Worm (Caenorhabditis elegans): ENCODE data around the gene K07F5.14.

Gene K07F5.14

DNA sequence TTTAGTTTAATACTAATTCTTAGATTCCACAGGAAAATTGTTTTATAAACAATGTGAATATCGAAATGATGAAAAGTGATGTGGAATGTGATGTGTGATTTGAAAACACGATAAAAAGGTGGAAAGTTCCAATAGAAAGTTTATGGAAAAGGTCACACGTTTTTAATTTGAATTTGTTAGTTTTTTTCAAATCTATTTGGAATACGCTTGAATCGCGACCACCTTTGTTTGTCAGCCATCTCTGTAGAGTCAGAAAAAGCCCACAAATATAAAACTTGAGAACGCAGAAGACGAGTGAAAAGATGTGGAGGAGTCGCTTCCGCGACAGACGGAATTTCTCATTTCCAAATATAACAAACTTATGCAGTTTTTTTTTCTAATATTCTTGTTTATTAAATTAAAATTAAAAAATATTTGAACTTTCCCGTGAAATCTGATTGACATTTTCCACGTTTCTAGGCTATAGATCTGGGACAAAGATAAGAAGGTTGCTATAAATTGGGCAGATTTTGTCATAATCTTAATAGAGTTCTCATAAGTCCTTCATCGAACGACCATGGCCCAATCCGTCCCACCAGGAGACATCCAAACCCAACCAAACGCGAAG, 20.9 kb upstream of the K07F5.14 start, which contains the start of the genes kin-24 and msp-56:
TSS of gene kin-24 (minus strand) at position 101 of the 607 bp plus-strand sequence.
TSS of gene msp-56 (plus strand) at position 557 of the 607 bp plus-strand sequence.
- TF ChIP-seq ces-1 (GFP tag; optimal IDR thresholded peaks at IDR 0.05) = no peak
- no peak for TF ChIP-seq nhr-237 (tag; optimal IDR thresholded peaks at IDR 0.05)
- TF ChIP-seq sem-2 (GFP tag; optimal IDR thresholded peaks at IDR 0.05) = no peak
- TF ChIP-seq drap-1 (GFP tag; optimal IDR thresholded peaks at IDR 0.05) = no peak
- TF ChIP-seq unc-62 (GFP tag; optimal IDR thresholded peaks at IDR 0.05) = no peak
- TF ChIP-seq snpc-4 (tag; optimal IDR thresholded peaks at IDR 0.05) = no peak
- TF ChIP-seq mab-5 (tag; optimal IDR thresholded peaks at IDR 0.05) = no peak
- no peak for TF ChIP-seq ceh-43 (GFP tag; optimal IDR thresholded peaks at IDR 0.05)
- no peak for TF ChIP-seq nhr-28 (tag; optimal IDR thresholded peaks at IDR 0.05)
- no peak for TF ChIP-seq nhr-12 (tag; optimal IDR thresholded peaks at IDR 0.05)
- no peak for TF ChIP-seq ceh-39 (tag; optimal IDR thresholded peaks at IDR 0.05)
- TF ChIP-seq mep-1 (tag; optimal IDR thresholded peaks at IDR 0.05) = no peak
- no peak for TF ChIP-seq cnd-1 (tag; optimal IDR thresholded peaks at IDR 0.05)
- no peak for TF ChIP-seq lin-13 (tag; optimal IDR thresholded peaks at IDR 0.05)

- TF ChIP-seq lin-13 (tag; optimal IDR thresholded peaks at IDR 0.05) (no peak), mab-5 (tag; optimal IDR thresholded peaks at IDR 0.05) (no peak), ceh-39 (tag; optimal IDR thresholded peaks at IDR 0.05) (no peak), M03D4.4 (tag; optimal IDR thresholded peaks at IDR 0.05) (no peak), nhr-237 (tag; optimal IDR thresholded peaks at IDR 0.05) (no peak), ceh-83 (GFP tag; optimal IDR thresholded peaks at IDR 0.05) (no peak)
Observed at ce11 chrIV:9842071-9842470, 19.9 kb upstream of the K07F5.14 start, which contains the start of gene K07F5.17. Gene K07F5.17, plus strand, starts transcription at chrIV:9842371.

ce11 chrIV:9843760-9844159, 18.3 kb upstream of the K07F5.14 start, which contains the start of gene nspd-2:
Gene nspd-2, plus strand, starts transcription at chrIV:9844060.
- TF ChIP-seq cnd-1 (tag; optimal IDR thresholded peaks at IDR 0.05) = no peak
- no peak for TF ChIP-seq lin-13 (tag; optimal IDR thresholded peaks at IDR 0.05)
- no peak for TF ChIP-seq hlh-1 (tag; optimal IDR thresholded peaks at IDR 0.05)
- TF ChIP-seq unc-120 (tag; optimal IDR thresholded peaks at IDR 0.05; ENCODE audit: poor library complexity, severe bottlenecking) = no peak
- TF ChIP-seq nhr-237 (tag; optimal IDR thresholded peaks at IDR 0.05) = no peak
- no peak for TF ChIP-seq mls-2 (tag; optimal IDR thresholded peaks at IDR 0.05)
- no peak for TF ChIP-seq pha-4 (tag; optimal IDR thresholded peaks at IDR 0.05)
- TF ChIP-seq ham-2 (GFP tag; optimal IDR thresholded peaks at IDR 0.05) = no peak
- no peak for TF ChIP-seq sem-2 (GFP tag; optimal IDR thresholded peaks at IDR 0.05)
- TF ChIP-seq ces-1 (GFP tag; optimal IDR thresholded peaks at IDR 0.05) = no peak
- TF ChIP-seq drap-1 (GFP tag; optimal IDR thresholded peaks at IDR 0.05) = no peak
- no peak for TF ChIP-seq tbx-8 (GFP tag; optimal IDR thresholded peaks at IDR 0.05)
- TF ChIP-seq nhr-2 (tag; optimal IDR thresholded peaks at IDR 0.05) = no peak
- no peak for TF ChIP-seq nhr-12 (tag; optimal IDR thresholded peaks at IDR 0.05)
- no peak for TF ChIP-seq snpc-4 (tag; optimal IDR thresholded peaks at IDR 0.05)
- TF ChIP-seq flh-1 (GFP tag; optimal IDR thresholded peaks at IDR 0.05) = no peak
- TF ChIP-seq unc-39 (tag; optimal IDR thresholded peaks at IDR 0.05) = no peak

DNA sequence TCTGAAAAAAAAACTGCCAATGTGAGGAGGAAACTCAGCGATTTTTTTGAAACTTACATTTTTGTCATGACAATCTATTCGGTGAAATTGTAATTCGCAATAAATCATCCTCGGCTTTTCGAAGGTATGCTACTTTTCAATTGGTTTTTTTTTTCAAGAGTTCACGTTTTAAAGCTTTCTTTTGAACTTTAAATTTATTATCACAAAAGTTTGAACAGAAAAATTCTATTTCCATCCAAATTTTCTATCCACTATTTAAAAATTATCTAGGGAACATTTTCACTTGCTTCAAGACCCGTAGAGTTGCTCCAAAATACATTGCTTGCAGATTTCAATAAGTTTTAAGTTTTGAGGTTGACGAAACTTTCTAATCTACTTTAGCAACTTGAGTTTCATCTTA, 15.4 kb upstream of the K07F5.14 start, which contains the start of gene K07F5.6:
TSS of gene K07F5.6 (minus strand) at position 101 of the 400 bp plus-strand sequence.
- TF ChIP-seq zip-8 (tag; optimal IDR thresholded peaks at IDR 0.05) (no peak), ham-2 (GFP tag; optimal IDR thresholded peaks at IDR 0.05) (no peak), lin-13 (tag; optimal IDR thresholded peaks at IDR 0.05) (no peak), lin-32 (GFP tag; optimal IDR thresholded peaks at IDR 0.05) (no peak), unc-62 (GFP tag; optimal IDR thresholded peaks at IDR 0.05) (no peak), cnd-1 (tag; optimal IDR thresholded peaks at IDR 0.05) (no peak), ceh-39 (tag; optimal IDR thresholded peaks at IDR 0.05) (no peak), hlh-1 (tag; optimal IDR thresholded peaks at IDR 0.05) (no peak), nhr-237 (tag; optimal IDR thresholded peaks at IDR 0.05) (no peak), mep-1 (tag; optimal IDR thresholded peaks at IDR 0.05) (no peak), tbx-8 (GFP tag; optimal IDR thresholded peaks at IDR 0.05) (no peak), M03D4.4 (tag; optimal IDR thresholded peaks at IDR 0.05) (no peak), mls-2 (tag; optimal IDR thresholded peaks at IDR 0.05) (no peak), elt-1 (tag; optimal IDR thresholded peaks at IDR 0.05; ENCODE audit: borderline replicate concordance, insufficient read depth) (no peak), mab-5 (tag; optimal IDR thresholded peaks at IDR 0.05) (no peak), ceh-43 (GFP tag; optimal IDR thresholded peaks at IDR 0.05) (no peak), nhr-28 (tag; optimal IDR thresholded peaks at IDR 0.05) (no peak), lsy-2 (tag; optimal IDR thresholded peaks at IDR 0.05) (no peak)

ce11 chrIV:9848075-9848474, 13.9 kb upstream of the K07F5.14 start, which contains the start of gene K07F5.7:
Gene K07F5.7, minus strand, starts transcription at chrIV:9848175.
- no peak for TF ChIP-seq unc-39 (tag; optimal IDR thresholded peaks at IDR 0.05)
- TF ChIP-seq bed-3 (GFP tag; optimal IDR thresholded peaks at IDR 0.05) = no peak
- no peak for TF ChIP-seq lsy-2 (tag; optimal IDR thresholded peaks at IDR 0.05)
- no peak for TF ChIP-seq ceh-43 (GFP tag; optimal IDR thresholded peaks at IDR 0.05)
- TF ChIP-seq elt-3 (tag; optimal IDR thresholded peaks at IDR 0.05) = no peak
- TF ChIP-seq nhr-237 (tag; optimal IDR thresholded peaks at IDR 0.05) = no peak
- TF ChIP-seq tbx-8 (GFP tag; optimal IDR thresholded peaks at IDR 0.05) = no peak
- TF ChIP-seq pha-4 (tag; optimal IDR thresholded peaks at IDR 0.05) = no peak
